Worm (Caenorhabditis elegans) whole organism, late embryonic: ENCODE measurements around the gene str-2.

Source experiments
- C08G9.2 ChIP-seq: sonication (generic microtip); optimal IDR thresholded peaks from 2 replicates; lab custom pipeline; 2016; ENCODE audit warnings: mild to moderate bottlenecking, missing genetic modification characterization, moderate library complexity, missing compliant biosample characterization
- C38D4.7 ChIP-seq: fragments of 200-800 bp; sonication (Bioruptor generic); optimal IDR thresholded peaks from 2 replicates; lab custom pipeline; 2018; ENCODE audit warnings: mild to moderate bottlenecking, missing genetic modification characterization, moderate library complexity, missing compliant biosample characterization
- K02D7.2 ChIP-seq: sonication (generic microtip); optimal IDR thresholded peaks from 2 replicates; lab custom pipeline; 2017; ENCODE audit warnings: mild to moderate bottlenecking, missing genetic modification characterization, missing compliant biosample characterization
- Y22D7AL.16 ChIP-seq: sonication (generic microtip); optimal IDR thresholded peaks from 2 replicates; lab custom pipeline; 2016; ENCODE audit warnings: missing genetic modification characterization, missing compliant biosample characterization
- ahr-1 ChIP-seq: sonication (generic microtip); optimal IDR thresholded peaks from 2 replicates; lab custom pipeline; 2016; ENCODE audit warnings: missing genetic modification characterization, missing compliant biosample characterization
- ceh-14 ChIP-seq: sonication (generic microtip); optimal IDR thresholded peaks from 2 replicates; lab custom pipeline; 2016; ENCODE audit warnings: missing genotype, missing genetic modification characterization, missing compliant biosample characterization
- ceh-18 ChIP-seq: sonication (generic microtip); optimal IDR thresholded peaks from 2 replicates; lab custom pipeline; 2016; ENCODE audit warnings: missing genetic modification characterization, missing compliant biosample characterization
- ceh-19 ChIP-seq: fragments of 200-800 bp; sonication (Bioruptor generic); optimal IDR thresholded peaks from 2 replicates; lab custom pipeline; 2018; ENCODE audit warnings: mild to moderate bottlenecking, missing genetic modification characterization, missing compliant biosample characterization
- ceh-22 ChIP-seq: sonication (generic microtip); optimal IDR thresholded peaks from 2 replicates; lab custom pipeline; 2017; ENCODE audit warnings: missing biosample characterization, missing genetic modification characterization
- ceh-24 ChIP-seq: sonication (generic microtip); optimal IDR thresholded peaks from 2 replicates; lab custom pipeline; 2016; ENCODE audit warnings: mild to moderate bottlenecking, missing genetic modification characterization, missing compliant biosample characterization
- ceh-31 ChIP-seq: sonication (generic microtip); optimal IDR thresholded peaks from 2 replicates; lab custom pipeline; 2016; ENCODE audit warnings: missing genetic modification characterization, missing compliant biosample characterization
- ceh-45 ChIP-seq: fragments of 200-800 bp; sonication (Bioruptor generic); IDR thresholded peaks from 2 replicates; pipeline ENCODE4 v1.3.6; 2022; ENCODE audit warnings: missing genetic modification reagents, missing genetic modification characterization, missing compliant biosample characterization
- ceh-48 ChIP-seq: sonication (generic microtip); optimal IDR thresholded peaks from 2 replicates; lab custom pipeline; 2016; ENCODE audit warnings: missing genetic modification characterization, inconsistent platforms, missing compliant biosample characterization
- ceh-6 ChIP-seq: fragments of 200-800 bp; sonication (Bioruptor generic); optimal IDR thresholded peaks from 2 replicates; lab custom pipeline; 2018; ENCODE audit warnings: mild to moderate bottlenecking, missing genetic modification characterization, missing compliant biosample characterization
- dmd-4 ChIP-seq: sonication (generic microtip); optimal IDR thresholded peaks from 2 replicates; lab custom pipeline; 2016; ENCODE audit warnings: borderline replicate concordance, missing genetic modification characterization, missing compliant biosample characterization
- dve-1 ChIP-seq: sonication (generic microtip); optimal IDR thresholded peaks from 2 replicates; lab custom pipeline; 2017; ENCODE audit warnings: antibody characterized with exemption, mild to moderate bottlenecking, missing genetic modification characterization, missing compliant biosample characterization
- elt-2 ChIP-seq: sonication (generic microtip); optimal IDR thresholded peaks from 2 replicates; lab custom pipeline; 2016; ENCODE audit warnings: missing genetic modification reagents, missing genetic modification characterization, missing compliant biosample characterization
- ets-4 ChIP-seq: sonication (generic microtip); optimal IDR thresholded peaks from 2 replicates; lab custom pipeline; 2016; ENCODE audit warnings: missing genetic modification characterization, missing compliant biosample characterization
- eyg-1 ChIP-seq: sonication (generic microtip); optimal IDR thresholded peaks from 2 replicates; lab custom pipeline; 2016; ENCODE audit warnings: missing genotype, missing genetic modification characterization, missing compliant biosample characterization
- fax-1 ChIP-seq: sonication (generic microtip); optimal IDR thresholded peaks from 2 replicates; lab custom pipeline; 2016; ENCODE audit warnings: missing genotype, missing genetic modification characterization, missing compliant biosample characterization
- fkh-6 ChIP-seq: sonication (generic microtip); optimal IDR thresholded peaks from 2 replicates; lab custom pipeline; 2016; ENCODE audit warnings: missing genetic modification characterization, missing compliant biosample characterization
- gmeb-2 ChIP-seq: sonication (generic microtip); optimal IDR thresholded peaks from 2 replicates; lab custom pipeline; 2016; ENCODE audit warnings: missing genetic modification characterization, inconsistent platforms, missing compliant biosample characterization
- hlh-15 ChIP-seq: sonication (generic microtip); optimal IDR thresholded peaks from 2 replicates; lab custom pipeline; 2016; ENCODE audit warnings: missing genetic modification characterization, missing compliant biosample characterization
- hlh-6 ChIP-seq: sonication (generic microtip); optimal IDR thresholded peaks from 2 replicates; lab custom pipeline; 2016; ENCODE audit warnings: missing genotype, missing genetic modification characterization, missing compliant biosample characterization
- hlh-8 ChIP-seq: sonication (generic microtip); optimal IDR thresholded peaks from 2 replicates; lab custom pipeline; 2016; ENCODE audit warnings: missing genotype, missing genetic modification characterization, missing compliant biosample characterization
- lim-6 ChIP-seq: sonication (generic microtip); optimal IDR thresholded peaks from 2 replicates; lab custom pipeline; 2016; ENCODE audit warnings: missing genetic modification characterization, missing compliant biosample characterization
- lin-11 ChIP-seq: fragments of 200-800 bp; sonication (Bioruptor generic); optimal IDR thresholded peaks from 2 replicates; lab custom pipeline; 2018; ENCODE audit warnings: mild to moderate bottlenecking, missing genetic modification characterization, missing compliant biosample characterization
- madf-2 ChIP-seq: sonication (generic microtip); optimal IDR thresholded peaks from 2 replicates; lab custom pipeline; 2017; ENCODE audit warnings: missing genetic modification characterization, missing compliant biosample characterization
- mec-3 ChIP-seq: sonication (generic microtip); optimal IDR thresholded peaks from 2 replicates; lab custom pipeline; 2016; ENCODE audit warnings: borderline replicate concordance, missing genetic modification characterization, missing compliant biosample characterization
- nfya-1 ChIP-seq: sonication (generic microtip); optimal IDR thresholded peaks from 2 replicates; lab custom pipeline; 2017; ENCODE audit warnings: missing genetic modification characterization, mild to moderate bottlenecking, missing compliant biosample characterization, antibody characterized with exemption, moderate library complexity
- nhr-232 ChIP-seq: sonication (generic microtip); optimal IDR thresholded peaks from 2 replicates; lab custom pipeline; 2016; ENCODE audit warnings: missing genetic modification characterization, missing compliant biosample characterization
- npax-4 ChIP-seq: sonication (generic microtip); optimal IDR thresholded peaks from 2 replicates; lab custom pipeline; 2016; ENCODE audit warnings: missing genetic modification characterization, missing compliant biosample characterization
- pag-3 ChIP-seq: sonication (generic microtip); optimal IDR thresholded peaks from 2 replicates; lab custom pipeline; 2016; ENCODE audit warnings: missing compliant biosample characterization, missing genetic modification characterization, borderline replicate concordance
- pat-9 ChIP-seq: fragments of 200-800 bp; sonication (Bioruptor generic); optimal IDR thresholded peaks from 2 replicates; lab custom pipeline; 2018; ENCODE audit warnings: mild to moderate bottlenecking, missing genetic modification characterization, moderate library complexity, missing compliant biosample characterization
- pha-2 ChIP-seq: sonication (generic microtip); optimal IDR thresholded peaks from 2 replicates; lab custom pipeline; 2017; ENCODE audit warnings: mild to moderate bottlenecking, missing genetic modification characterization, missing compliant biosample characterization
- pha-4 ChIP-seq: fragments of 150-350 bp; optimal IDR thresholded peaks from 2 replicates; lab custom pipeline; 2018; ENCODE audit warnings: missing biosample characterization, missing genetic modification reagents, missing genetic modification characterization
- pqm-1 ChIP-seq: sonication (generic microtip); optimal IDR thresholded peaks from 2 replicates; lab custom pipeline; 2016; ENCODE audit warnings: missing genetic modification characterization, missing compliant biosample characterization
- pros-1 ChIP-seq: fragments of 150-350 bp; optimal IDR thresholded peaks from 2 replicates; lab custom pipeline; 2014; ENCODE audit warnings: missing biosample characterization, missing genetic modification reagents, missing genetic modification characterization
- ref-2 ChIP-seq: sonication (generic microtip); optimal IDR thresholded peaks from 2 replicates; lab custom pipeline; 2016; ENCODE audit warnings: missing genetic modification characterization, missing compliant biosample characterization
- sox-2 ChIP-seq: fragments of 200-800 bp; sonication (Bioruptor generic); IDR thresholded peaks from 2 replicates; pipeline ENCODE4 v1.3.6; 2022; ENCODE audit warnings: missing genetic modification reagents, missing genetic modification characterization, missing compliant biosample characterization
- syd-9 ChIP-seq: sonication (generic microtip); optimal IDR thresholded peaks from 2 replicates; lab custom pipeline; 2016; ENCODE audit warnings: mild to moderate bottlenecking, missing genetic modification characterization, moderate library complexity, missing compliant biosample characterization
- tbx-2 ChIP-seq: sonication (generic microtip); optimal IDR thresholded peaks from 2 replicates; lab custom pipeline; 2016; ENCODE audit warnings: missing genetic modification characterization, missing compliant biosample characterization
- tbx-7 ChIP-seq: sonication (generic microtip); optimal IDR thresholded peaks from 2 replicates; lab custom pipeline; 2016; ENCODE audit warnings: missing genotype, missing genetic modification characterization, missing compliant biosample characterization
- ttx-3 ChIP-seq: sonication (generic microtip); optimal IDR thresholded peaks from 2 replicates; lab custom pipeline; 2016; ENCODE audit warnings: missing genetic modification reagents, missing genetic modification characterization, missing compliant biosample characterization
- unc-42 ChIP-seq: sonication (generic microtip); optimal IDR thresholded peaks from 2 replicates; lab custom pipeline; 2016; ENCODE audit warnings: missing genotype, missing genetic modification characterization, missing compliant biosample characterization
- unc-55 ChIP-seq: sonication (generic microtip); optimal IDR thresholded peaks from 2 replicates; lab custom pipeline; 2017; ENCODE audit warnings: missing biosample characterization, missing genetic modification reagents, missing genetic modification characterization
- unc-86 ChIP-seq: sonication (generic microtip); optimal IDR thresholded peaks from 2 replicates; lab custom pipeline; 2016; ENCODE audit warnings: missing genetic modification characterization, missing compliant biosample characterization
- zip-5 ChIP-seq: sonication (generic microtip); optimal IDR thresholded peaks from 2 replicates; lab custom pipeline; 2016; ENCODE audit warnings: missing genetic modification characterization, missing compliant biosample characterization

str-2 gene

ce11 chrV:9856978-9857377 lies 32.9 kb upstream of the str-2 start:
- TF ChIP-seq ceh-19 (GFP tag; lab: Kevin White, UChicago) (no peak), syd-9 (tag; lab: Kevin White, UChicago) (no peak)

- TF ChIP-seq ceh-48 (tag; lab: Kevin White, UChicago) (no peak), pha-2 (peak; percentile 12), ceh-14 (tag; lab: Kevin White, UChicago) (no peak), ceh-24 (tag; lab: Kevin White, UChicago) (no peak), tbx-2 (tag; lab: Kevin White, UChicago) (peak; percentile 24), fax-1 (tag; lab: Kevin White, UChicago) (no peak), pag-3 (tag; lab: Kevin White, UChicago) (no peak), eyg-1 (tag; lab: Kevin White, UChicago) (no peak), ceh-6 (GFP tag; lab: Kevin White, UChicago) (no peak), unc-42 (tag; lab: Kevin White, UChicago) (no peak), nhr-232 (no peak), ahr-1 (tag; lab: Kevin White, UChicago) (no peak), dmd-4 (tag; lab: Kevin White, UChicago) (no peak), gmeb-2 (tag; lab: Kevin White, UChicago) (no peak), nfya-1 (peak; percentile 23), pat-9 (tag; lab: Kevin White, UChicago) (no peak), Y22D7AL.16 (tag; lab: Kevin White, UChicago) (no peak), lim-6 (tag; lab: Kevin White, UChicago) (no peak), fkh-6 (tag; lab: Kevin White, UChicago) (no peak), pha-4 (tag; lab: Kevin White, UChicago) (no peak), zip-5 (tag; lab: Kevin White, UChicago) (no peak), ref-2 (peak; percentile 31), ceh-31 (peak; percentile 21), mec-3 (no peak), C08G9.2 (peak; percentile 1), unc-55 (GFP tag; lab: Kevin White, UChicago) (no peak), ceh-22 (tag; lab: Kevin White, UChicago) (no peak), ets-4 (tag; lab: Kevin White, UChicago) (no peak), pqm-1 (tag; lab: Kevin White, UChicago) (no peak), unc-86 (tag; lab: Kevin White, UChicago) (no peak), syd-9 (tag; lab: Kevin White, UChicago) (no peak), hlh-15 (tag; lab: Kevin White, UChicago) (no peak), C38D4.7 (GFP tag; lab: Kevin White, UChicago) (no peak), madf-2 (no peak), sox-2 (no peak), ttx-3 (no peak), elt-2 (peak; percentile 3), pros-1 (tag; lab: Kevin White, UChicago) (peak; percentile 32), ceh-45 (GFP tag; lab: Robert Waterston, UW) (no peak), dve-1 (tag; lab: Kevin White, UChicago) (no peak), K02D7.2 (no peak), npax-4 (no peak), ceh-18 (tag; lab: Kevin White, UChicago) (peak; percentile 18), lin-11 (tag; lab: Kevin White, UChicago) (no peak), hlh-6 (tag; lab: Kevin White, UChicago) (no peak), hlh-8 (tag; lab: Kevin White, UChicago) (no peak), tbx-7 (tag; lab: Kevin White, UChicago) (no peak)
Measured at ce11 chrV:9855920-9856852, 32.1 kb upstream of the str-2 start.
